Worm (Caenorhabditis elegans) whole organism, midembryonic: ENCODE measurements around the gene pudl-1.
A peak's percentile ranks its signal among the peaks of the same experiment; 100 is the strongest.

ENCODE experiments used
- T22C8.4 ChIP-seq: fragments of 200-800 bp; sonication (Bioruptor generic); IDR thresholded peaks from 2 replicates; pipeline ENCODE4 v1.3.6; 2022; ENCODE audit warnings: missing genetic modification characterization, missing compliant biosample characterization
- cog-1 ChIP-seq: sonication (generic microtip); optimal IDR thresholded peaks from 2 replicates; lab custom pipeline; 2016; ENCODE audit warnings: missing genetic modification characterization, missing compliant biosample characterization
- flt-1 ChIP-seq: fragments of 200-800 bp; sonication (Bioruptor generic); IDR thresholded peaks from 2 replicates; pipeline ENCODE4 v1.3.6; 2022; ENCODE audit warnings: missing genetic modification characterization, missing compliant biosample characterization
- klf-2 ChIP-seq: fragments of 200-800 bp; sonication (Bioruptor generic); conservative IDR thresholded peaks from 2 replicates; pipeline ENCODE4 v1.3.6; 2022; ENCODE audit warnings: missing genetic modification reagents, missing genetic modification characterization, missing compliant biosample characterization
- med-1 ChIP-seq: sonication (generic microtip); optimal IDR thresholded peaks from 2 replicates; lab custom pipeline; 2017; ENCODE audit warnings: missing genetic modification characterization, mild to moderate bottlenecking, missing compliant biosample characterization, antibody characterized with exemption, missing genetic modification reagents; ENCODE audit not compliant: insufficient read depth
- ref-1 ChIP-seq: fragments of 200-800 bp; sonication (Bioruptor generic); conservative IDR thresholded peaks from 2 replicates; pipeline ENCODE4 v1.3.6; 2022; ENCODE audit warnings: missing genetic modification reagents, missing genetic modification characterization, missing compliant biosample characterization
- tab-1 ChIP-seq: fragments of 200-800 bp; sonication (Bioruptor generic); IDR thresholded peaks from 2 replicates; pipeline ENCODE4 v1.3.6; 2022; ENCODE audit warnings: missing genetic modification characterization, missing compliant biosample characterization
- ztf-23 ChIP-seq: fragments of 200-800 bp; sonication (Bioruptor generic); IDR thresholded peaks from 2 replicates; pipeline ENCODE4 v1.3.6; 2022; ENCODE audit warnings: missing genetic modification reagents, missing genetic modification characterization, missing compliant biosample characterization
- ztf-29 ChIP-seq: fragments of 200-800 bp; sonication (Bioruptor generic); IDR thresholded peaks from 2 replicates; pipeline ENCODE4 v1.3.6; 2022; ENCODE audit warnings: missing genetic modification reagents, missing genetic modification characterization, missing compliant biosample characterization

- 0 out of 2 replicates have a peak, but pooled peaks have one; percentile 14 for TF ChIP-seq ztf-29 (GFP tag; lab: Robert Waterston, UW)
- TF ChIP-seq tab-1 (GFP tag; lab: Robert Waterston, UW): peak; percentile 75; the same call in 1 of the 2 replicates
- TF ChIP-seq ref-1 (GFP tag; lab: Robert Waterston, UW): peak; percentile 54; the same call in 1 of the 2 replicates
- peak; percentile 63 for TF ChIP-seq flt-1 (GFP tag; lab: Robert Waterston, UW)
- no peak for TF ChIP-seq T22C8.4 (GFP tag; lab: Robert Waterston, UW)
- no peak for TF ChIP-seq med-1
- TF ChIP-seq klf-2 (GFP tag; lab: Robert Waterston, UW): peak; percentile 61; the same call in 1 of the 2 replicates
- peak; percentile 74; the same call in 1 of the 2 replicates for TF ChIP-seq ztf-23
- TF ChIP-seq cog-1 (tag; lab: Kevin White, UChicago): no peak
Observed at ce11 chrIV:2802193-2802592, 30.5 kb upstream of the pudl-1 start.
